Worm (Caenorhabditis elegans) whole organism, mixed stage, embryonic: Measurements from ENCODE around the gene ttr-41.

ENCODE experiments used
- M03D4.4 ChIP-seq: sonication (generic microtip); optimal IDR thresholded peaks from 2 replicates; lab custom pipeline; 2017; ENCODE audit warnings: mild to moderate bottlenecking, missing genetic modification characterization, missing compliant biosample characterization
- bed-3 ChIP-seq: fragments of 200-800 bp; sonication (Bioruptor generic); optimal IDR thresholded peaks from 3 replicates; lab custom pipeline; 2018; ENCODE audit warnings: mild to moderate bottlenecking, missing genetic modification characterization, moderate library complexity, missing compliant biosample characterization
- blmp-1 ChIP-seq: fragments of 150-350 bp; optimal IDR thresholded peaks from 2 replicates; lab custom pipeline; 2014; ENCODE audit warnings: missing biosample characterization, missing genetic modification characterization
- ceh-39 ChIP-seq: fragments of 150-350 bp; optimal IDR thresholded peaks from 2 replicates; lab custom pipeline; 2014; ENCODE audit warnings: missing biosample characterization, missing genetic modification characterization
- ceh-83 ChIP-seq: fragments of 200-800 bp; sonication (Bioruptor generic); optimal IDR thresholded peaks from 2 replicates; lab custom pipeline; 2018; ENCODE audit warnings: mild to moderate bottlenecking, missing genetic modification characterization, missing compliant biosample characterization
- ces-1 ChIP-seq: fragments of 150-350 bp; optimal IDR thresholded peaks from 2 replicates; lab custom pipeline; 2014; ENCODE audit warnings: missing biosample characterization, missing genetic modification reagents, missing genetic modification characterization
- cnd-1 ChIP-seq: fragments of 200-800 bp; sonication (Bioruptor generic); optimal IDR thresholded peaks from 2 replicates; lab custom pipeline; 2018; ENCODE audit warnings: mild to moderate bottlenecking, missing genetic modification characterization, missing compliant biosample characterization
- drap-1 ChIP-seq: fragments of 200-800 bp; sonication (Bioruptor generic); optimal IDR thresholded peaks from 3 replicates; lab custom pipeline; 2018; ENCODE audit warnings: mild to moderate bottlenecking, missing genetic modification characterization, missing compliant biosample characterization
- elt-1 ChIP-seq: sonication (generic microtip); optimal IDR thresholded peaks from 2 replicates; lab custom pipeline; 2017; ENCODE audit warnings: missing genetic modification characterization, mild to moderate bottlenecking, missing compliant biosample characterization, antibody characterized with exemption, moderate library complexity, borderline replicate concordance; ENCODE audit not compliant: insufficient read depth
- flh-1 ChIP-seq: fragments of 200-800 bp; sonication (Bioruptor generic); optimal IDR thresholded peaks from 2 replicates; lab custom pipeline; 2018; ENCODE audit warnings: mild to moderate bottlenecking, missing genetic modification characterization, moderate library complexity, missing compliant biosample characterization
- ham-2 ChIP-seq: fragments of 200-800 bp; sonication (Bioruptor generic); optimal IDR thresholded peaks from 2 replicates; lab custom pipeline; 2018; ENCODE audit warnings: mild to moderate bottlenecking, missing genetic modification characterization, missing compliant biosample characterization
- hlh-1 ChIP-seq: fragments of 150-350 bp; optimal IDR thresholded peaks from 2 replicates; lab custom pipeline; 2014; ENCODE audit warnings: missing biosample characterization, missing genetic modification reagents, missing genetic modification characterization
- lin-13 ChIP-seq: fragments of 150-350 bp; optimal IDR thresholded peaks from 2 replicates; lab custom pipeline; 2014; ENCODE audit warnings: missing biosample characterization, missing genetic modification characterization
- lin-32 ChIP-seq: fragments of 200-800 bp; sonication (Bioruptor generic); optimal IDR thresholded peaks from 2 replicates; lab custom pipeline; 2018; ENCODE audit warnings: mild to moderate bottlenecking, missing genetic modification characterization, missing compliant biosample characterization
- lsy-2 ChIP-seq: fragments of 150-350 bp; optimal IDR thresholded peaks from 2 replicates; lab custom pipeline; 2014; ENCODE audit warnings: missing biosample characterization, missing genetic modification characterization
- mab-5 ChIP-seq: fragments of 150-350 bp; optimal IDR thresholded peaks from 2 replicates; lab custom pipeline; 2014; ENCODE audit warnings: missing biosample characterization, missing genetic modification characterization
- mep-1 ChIP-seq: fragments of 150-350 bp; optimal IDR thresholded peaks from 2 replicates; lab custom pipeline; 2017; ENCODE audit warnings: missing biosample characterization, missing genetic modification reagents, missing genetic modification characterization, inconsistent platforms
- mls-2 ChIP-seq: sonication (generic microtip); optimal IDR thresholded peaks from 2 replicates; lab custom pipeline; 2016; ENCODE audit warnings: mild to moderate bottlenecking, missing genetic modification characterization, moderate library complexity, missing compliant biosample characterization
- nhr-2 ChIP-seq: fragments of 150-350 bp; optimal IDR thresholded peaks from 2 replicates; lab custom pipeline; 2014; ENCODE audit warnings: missing biosample characterization, missing genetic modification characterization
- nhr-237 ChIP-seq: fragments of 150-350 bp; optimal IDR thresholded peaks from 2 replicates; lab custom pipeline; 2014; ENCODE audit warnings: missing biosample characterization, missing genetic modification characterization
- nhr-28 ChIP-seq: fragments of 150-350 bp; optimal IDR thresholded peaks from 2 replicates; lab custom pipeline; 2014; ENCODE audit warnings: missing biosample characterization, missing genetic modification characterization
- nhr-76 ChIP-seq: sonication (generic microtip); optimal IDR thresholded peaks from 2 replicates; lab custom pipeline; 2017; ENCODE audit warnings: missing biosample characterization, missing genetic modification characterization
- pha-4 ChIP-seq: fragments of 150-350 bp; optimal IDR thresholded peaks from 2 replicates; lab custom pipeline; 2018; ENCODE audit warnings: missing biosample characterization, missing genetic modification reagents, missing genetic modification characterization
- sem-2 ChIP-seq: fragments of 200-800 bp; sonication (Bioruptor generic); optimal IDR thresholded peaks from 2 replicates; lab custom pipeline; 2018; ENCODE audit warnings: mild to moderate bottlenecking, missing genetic modification characterization, missing compliant biosample characterization
- snpc-4 ChIP-seq: fragments of 150-350 bp; optimal IDR thresholded peaks from 2 replicates; lab custom pipeline; 2014; ENCODE audit warnings: missing biosample characterization, missing genetic modification characterization
- sptf-1 ChIP-seq: sonication (generic microtip); optimal IDR thresholded peaks from 2 replicates; lab custom pipeline; 2017; ENCODE audit warnings: mild to moderate bottlenecking, missing genetic modification characterization, moderate library complexity, missing compliant biosample characterization
- tbx-8 ChIP-seq: fragments of 200-800 bp; sonication (Bioruptor generic); optimal IDR thresholded peaks from 2 replicates; lab custom pipeline; 2018; ENCODE audit warnings: mild to moderate bottlenecking, missing genetic modification characterization, moderate library complexity, missing compliant biosample characterization
- unc-120 ChIP-seq: sonication (generic microtip); optimal IDR thresholded peaks from 2 replicates; lab custom pipeline; 2017; ENCODE audit warnings: missing genetic modification characterization, missing compliant biosample characterization; ENCODE audit not compliant: poor library complexity, severe bottlenecking
- unc-39 ChIP-seq: fragments of 150-350 bp; optimal IDR thresholded peaks from 2 replicates; lab custom pipeline; 2014; ENCODE audit warnings: missing biosample characterization, missing genetic modification characterization
- unc-62 ChIP-seq: fragments of 150-350 bp; optimal IDR thresholded peaks from 2 replicates; lab custom pipeline; 2014; ENCODE audit warnings: missing biosample characterization, missing genetic modification reagents, missing genetic modification characterization
- zip-8 ChIP-seq: fragments of 150-350 bp; optimal IDR thresholded peaks from 2 replicates; lab custom pipeline; 2014; ENCODE audit warnings: missing biosample characterization, missing genetic modification characterization
- ztf-11 ChIP-seq: fragments of 150-350 bp; optimal IDR thresholded peaks from 2 replicates; lab custom pipeline; 2014; ENCODE audit warnings: missing biosample characterization, missing genetic modification characterization

Gene ttr-41

DNA sequence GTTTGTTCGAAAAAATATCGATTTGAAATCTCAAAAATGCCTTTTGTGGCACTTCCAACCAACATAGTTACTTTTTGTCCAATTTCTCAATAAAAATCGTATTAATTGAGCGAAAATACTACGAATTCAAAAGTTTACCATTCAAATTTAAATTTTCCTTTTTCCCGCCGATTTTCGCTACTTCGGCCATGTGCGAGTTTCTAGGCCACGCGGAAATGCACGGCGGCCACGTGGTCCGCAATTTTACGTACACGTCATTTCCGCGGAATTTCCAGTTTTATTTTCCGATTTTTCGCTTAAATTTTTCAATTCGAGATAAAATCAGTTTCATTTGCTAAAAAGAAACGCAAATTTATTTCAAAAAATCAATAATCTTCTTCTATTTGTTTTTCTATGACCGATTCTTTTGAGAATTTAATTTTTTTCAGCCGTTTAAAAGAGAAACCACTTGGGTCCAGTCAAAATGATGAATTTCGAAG is 12.4 kb upstream of the ttr-41 start, which contains the start of gene eas-1:
eas-1 (plus strand) TSS at position 429 of the 479 bp plus-strand sequence.
- TF ChIP-seq blmp-1 (tag; lab: Kevin White, UChicago) = no peak
- TF ChIP-seq lsy-2 (tag; lab: Kevin White, UChicago) = peak; percentile 64
- TF ChIP-seq ceh-39 (tag; lab: Kevin White, UChicago) = no peak
- TF ChIP-seq lin-13 (tag; lab: Kevin White, UChicago) = peak; percentile 38
- TF ChIP-seq cnd-1 (tag; lab: Kevin White, UChicago) = no peak
- TF ChIP-seq unc-39 = no peak
- TF ChIP-seq elt-1 (tag; lab: Kevin White, UChicago) = no peak
- peak; percentile 18 for TF ChIP-seq drap-1 (GFP tag; lab: Kevin White, UChicago)
- no peak for TF ChIP-seq bed-3 (GFP tag; lab: Kevin White, UChicago)
- peak; percentile 45 for TF ChIP-seq nhr-237
- TF ChIP-seq mab-5 (tag; lab: Kevin White, UChicago) = no peak
- no peak for TF ChIP-seq sem-2 (GFP tag; lab: Kevin White, UChicago)
- peak; percentile 46 for TF ChIP-seq pha-4 (tag; lab: Kevin White, UChicago)
- no peak for TF ChIP-seq flh-1 (GFP tag; lab: Kevin White, UChicago)
- TF ChIP-seq hlh-1 (tag; lab: Kevin White, UChicago) = no peak
- TF ChIP-seq mep-1 = peak; percentile 68
- TF ChIP-seq ces-1 = peak; percentile 12
- TF ChIP-seq lin-32 (GFP tag; lab: Kevin White, UChicago) = peak; percentile 25
- TF ChIP-seq sptf-1 = peak; percentile 43
- no peak for TF ChIP-seq zip-8 (tag; lab: Kevin White, UChicago)
- TF ChIP-seq mls-2 (tag; lab: Kevin White, UChicago) = peak; percentile 31
- TF ChIP-seq ztf-11 (tag; lab: Kevin White, UChicago) = no peak
- TF ChIP-seq nhr-28 (tag; lab: Kevin White, UChicago) = no peak
- TF ChIP-seq M03D4.4 (tag; lab: Kevin White, UChicago) = no peak
- no peak for TF ChIP-seq nhr-76
- no peak for TF ChIP-seq snpc-4 (tag; lab: Kevin White, UChicago)

DNA sequence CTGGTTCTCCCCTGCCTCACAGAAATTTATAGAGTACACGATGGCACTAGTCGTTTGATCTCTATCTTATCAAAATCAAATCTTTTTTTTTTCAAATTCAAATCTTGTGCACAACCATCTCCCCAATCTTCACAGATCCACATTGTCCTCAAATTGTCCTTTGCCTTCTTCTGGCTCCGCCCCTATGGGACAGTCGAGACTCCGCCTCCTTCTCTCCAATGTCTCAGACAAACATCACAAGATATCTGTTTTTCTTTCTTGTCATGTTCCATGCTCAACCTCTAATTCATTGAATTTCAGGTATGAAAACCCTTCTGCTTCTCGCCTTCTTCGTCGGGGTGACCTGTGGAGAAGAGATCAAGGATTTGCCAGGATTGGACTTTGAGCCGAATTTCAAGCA is 9.7 kb upstream of the ttr-41 start, which contains the start of gene ctsa-1.1:
ctsa-1.1 (plus strand) TSS at position 301 of the 400 bp plus-strand sequence.
- TF ChIP-seq nhr-76 = no peak
- no peak for TF ChIP-seq M03D4.4 (tag; lab: Kevin White, UChicago)
- no peak for TF ChIP-seq tbx-8 (GFP tag; lab: Kevin White, UChicago)
- no peak for TF ChIP-seq ceh-39 (tag; lab: Kevin White, UChicago)
- no peak for TF ChIP-seq ham-2
- no peak for TF ChIP-seq nhr-237
- no peak for TF ChIP-seq elt-1 (tag; lab: Kevin White, UChicago)
- no peak for TF ChIP-seq unc-39
- no peak for TF ChIP-seq flh-1 (GFP tag; lab: Kevin White, UChicago)
- no peak for TF ChIP-seq bed-3 (GFP tag; lab: Kevin White, UChicago)
- TF ChIP-seq lsy-2 (tag; lab: Kevin White, UChicago) = no peak
- no peak for TF ChIP-seq nhr-2 (tag; lab: Kevin White, UChicago)
- TF ChIP-seq mep-1 = no peak
- no peak for TF ChIP-seq cnd-1 (tag; lab: Kevin White, UChicago)
- TF ChIP-seq mls-2 (tag; lab: Kevin White, UChicago) = no peak
- TF ChIP-seq zip-8 (tag; lab: Kevin White, UChicago) = no peak
- TF ChIP-seq ceh-83 (GFP tag; lab: Kevin White, UChicago) = no peak
- TF ChIP-seq, all 35 proteins: peak for 0

DNA sequence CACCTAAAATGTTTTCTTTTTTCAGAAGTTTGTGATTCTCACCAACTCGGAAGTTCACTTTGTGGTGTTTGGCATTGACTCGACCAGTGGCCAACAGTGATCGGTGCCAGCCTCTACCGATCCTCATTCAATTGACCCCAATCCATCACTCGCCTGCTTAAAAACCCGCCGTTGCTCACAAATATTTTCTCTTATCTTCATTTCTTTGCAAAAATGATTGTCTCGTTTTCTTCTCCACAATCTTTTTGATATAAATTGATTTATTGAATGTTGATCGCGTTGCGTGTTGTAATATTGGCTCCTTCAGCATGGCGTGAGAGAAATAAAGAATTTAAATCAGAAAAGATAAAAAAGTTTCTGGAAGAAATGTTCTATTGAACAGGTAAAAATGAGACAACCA is 8.9 kb upstream of the ttr-41 start:
- TF ChIP-seq unc-62 (GFP tag; lab: Kevin White, UChicago) (peak; percentile 2), mab-5 (tag; lab: Kevin White, UChicago) (peak; percentile 12), ztf-11 (tag; lab: Kevin White, UChicago) (no peak), elt-1 (tag; lab: Kevin White, UChicago) (no peak)

DNA sequence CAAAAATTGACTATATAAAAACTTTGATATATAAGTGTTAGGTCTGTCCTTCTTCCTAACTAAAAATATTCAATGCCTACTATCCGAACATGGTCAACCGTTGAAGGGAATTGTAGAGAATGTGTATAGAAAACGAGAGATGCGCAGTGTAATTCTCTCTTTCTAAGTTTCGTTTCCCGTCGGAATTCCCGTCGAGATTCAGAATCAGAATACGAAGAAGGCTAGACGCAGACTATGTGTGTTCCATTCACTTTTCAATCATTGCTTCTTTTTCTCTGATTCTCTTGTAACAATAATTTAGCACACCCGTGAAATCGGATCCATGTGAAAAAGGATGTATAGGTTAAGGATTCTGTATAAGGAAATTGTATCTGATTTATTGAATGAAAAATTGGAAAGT is 6.8 kb upstream of the ttr-41 start:
- TF ChIP-seq pha-4 (tag; lab: Kevin White, UChicago) (no peak), ces-1 (no peak), blmp-1 (tag; lab: Kevin White, UChicago) (peak; percentile 84), unc-120 (tag; lab: Kevin White, UChicago) (no peak)
- TF ChIP-seq, all 35 proteins: peak for 1
